Fruit fly (Drosophila melanogaster): ENCODE measurements around the gene CG5961.
"Not testable (repeated sequence)": the region's sequence is repeated elsewhere in the genome, so short reads cannot be mapped to it uniquely, and the experiment has no call there.

dm6 chr3R:12467675-12468074 is 7.6 kb upstream of the CG5961 start, which contains the start of gene Hsp70Ba:
- not testable (repeated sequence) for TF ChIP-seq D (optimal IDR thresholded peaks at IDR 0.05); D (GFP tag; optimal IDR thresholded peaks at IDR 0.05); B-H2 (GFP tag; optimal IDR thresholded peaks at IDR 0.05); ase (GFP tag; IDR thresholded peaks at IDR 0.05); Drgx (GFP tag; IDR thresholded peaks at IDR 0.05); unpg (GFP tag; optimal IDR thresholded peaks at IDR 0.05); PHDP (tag; optimal IDR thresholded peaks at IDR 0.05); klu (GFP tag; IDR thresholded peaks at IDR 0.05); CG6765 (GFP tag; optimal IDR thresholded peaks at IDR 0.05)
